Worm (Caenorhabditis elegans) whole organism, L3 larva: ENCODE data around the gene lpr-4.

Source experiments
- R02D3.7 ChIP-seq: fragments of 150-350 bp; optimal IDR thresholded peaks from 2 replicates; lab custom pipeline; 2014; ENCODE audit warnings: missing biosample characterization, missing genetic modification characterization
- aly-2 ChIP-seq: fragments of 150-350 bp; optimal IDR thresholded peaks from 2 replicates; lab custom pipeline; 2014; ENCODE audit warnings: missing biosample characterization, missing genetic modification characterization
- ama-1 ChIP-seq: fragments of 150-350 bp; optimal IDR thresholded peaks from 2 replicates; lab custom pipeline; 2018
- ceh-16 ChIP-seq: sonication (generic microtip); optimal IDR thresholded peaks from 2 replicates; lab custom pipeline; 2017; ENCODE audit warnings: missing biosample characterization, missing genetic modification characterization
- ceh-28 ChIP-seq: fragments of 150-350 bp; optimal IDR thresholded peaks from 2 replicates; lab custom pipeline; 2014; ENCODE audit warnings: missing biosample characterization, missing genetic modification reagents, missing genetic modification characterization
- ceh-82 ChIP-seq: fragments of 150-350 bp; optimal IDR thresholded peaks from 2 replicates; lab custom pipeline; 2014; ENCODE audit warnings: missing biosample characterization, missing genetic modification characterization
- ceh-9 ChIP-seq: sonication (generic microtip); optimal IDR thresholded peaks from 2 replicates; lab custom pipeline; 2018; ENCODE audit warnings: missing biosample characterization, missing genetic modification characterization
- daf-12 ChIP-seq: fragments of 150-350 bp; optimal IDR thresholded peaks from 2 replicates; lab custom pipeline; 2014; ENCODE audit warnings: missing biosample characterization, missing genetic modification reagents, missing genetic modification characterization
- egl-5 ChIP-seq: fragments of 150-350 bp; optimal IDR thresholded peaks from 2 replicates; lab custom pipeline; 2017; ENCODE audit warnings: missing biosample characterization, missing genetic modification reagents, missing genetic modification characterization, inconsistent platforms
- elt-1 ChIP-seq: fragments of 150-350 bp; optimal IDR thresholded peaks from 2 replicates; lab custom pipeline; 2014; ENCODE audit warnings: missing biosample characterization, missing genetic modification characterization
- elt-2 ChIP-seq: sonication (generic microtip); optimal IDR thresholded peaks from 2 replicates; lab custom pipeline; 2016; ENCODE audit warnings: missing genetic modification reagents, mild to moderate bottlenecking, missing genetic modification characterization, missing compliant biosample characterization
- fkh-10 ChIP-seq: sonication (generic microtip); optimal IDR thresholded peaks from 2 replicates; lab custom pipeline; 2017; ENCODE audit warnings: missing biosample characterization, missing genetic modification reagents, missing genetic modification characterization
- fkh-2 ChIP-seq: fragments of 150-350 bp; optimal IDR thresholded peaks from 2 replicates; lab custom pipeline; 2014; ENCODE audit warnings: missing biosample characterization, missing genetic modification reagents, missing genetic modification characterization
- fos-1 ChIP-seq: fragments of 150-350 bp; optimal IDR thresholded peaks from 2 replicates; lab custom pipeline; 2014; ENCODE audit warnings: missing biosample characterization, missing genetic modification characterization
- hmg-11 ChIP-seq: sonication (generic microtip); optimal IDR thresholded peaks from 2 replicates; lab custom pipeline; 2016; ENCODE audit warnings: missing genetic modification characterization, missing compliant biosample characterization
- jun-1 ChIP-seq: fragments of 150-350 bp; optimal IDR thresholded peaks from 2 replicates; lab custom pipeline; 2014; ENCODE audit warnings: missing biosample characterization, missing genetic modification reagents, missing genetic modification characterization
- lin-15B ChIP-seq: fragments of 150-350 bp; optimal IDR thresholded peaks from 2 replicates; lab custom pipeline; 2014; ENCODE audit warnings: missing biosample characterization, missing genetic modification characterization
- lin-39 ChIP-seq: fragments of 150-350 bp; optimal IDR thresholded peaks from 2 replicates; lab custom pipeline; 2018; ENCODE audit warnings: missing biosample characterization, missing genetic modification reagents, missing genetic modification characterization
- lsy-12 ChIP-seq: sonication (generic microtip); optimal IDR thresholded peaks from 2 replicates; lab custom pipeline; 2016; ENCODE audit warnings: mild to moderate bottlenecking, missing genetic modification characterization, missing compliant biosample characterization
- mdl-1 ChIP-seq: fragments of 150-350 bp; optimal IDR thresholded peaks from 2 replicates; lab custom pipeline; 2014; ENCODE audit warnings: missing biosample characterization, missing genetic modification characterization
- mml-1 ChIP-seq: fragments of 150-350 bp; sonication (generic microtip); optimal IDR thresholded peaks from 3 replicates; lab custom pipeline; 2014; ENCODE audit warnings: missing biosample characterization, missing genetic modification characterization
- nfya-1 ChIP-seq: sonication (generic microtip); optimal IDR thresholded peaks from 2 replicates; lab custom pipeline; 2017; ENCODE audit warnings: missing genetic modification characterization, mild to moderate bottlenecking, missing compliant biosample characterization, antibody characterized with exemption, moderate library complexity; ENCODE audit not compliant: insufficient read depth
- nhr-11 ChIP-seq: fragments of 150-350 bp; optimal IDR thresholded peaks from 2 replicates; lab custom pipeline; 2014; ENCODE audit warnings: missing biosample characterization, missing genetic modification characterization
- nhr-12 ChIP-seq: fragments of 150-350 bp; optimal IDR thresholded peaks from 2 replicates; lab custom pipeline; 2014; ENCODE audit warnings: missing biosample characterization, missing genetic modification characterization
- nhr-23 ChIP-seq: fragments of 150-350 bp; optimal IDR thresholded peaks from 2 replicates; lab custom pipeline; 2014; ENCODE audit warnings: missing biosample characterization, missing genetic modification reagents, missing genetic modification characterization
- nhr-237 ChIP-seq: fragments of 150-350 bp; optimal IDR thresholded peaks from 2 replicates; lab custom pipeline; 2014; ENCODE audit warnings: missing biosample characterization, missing genetic modification characterization
- nhr-25 ChIP-seq: sonication (generic microtip); optimal IDR thresholded peaks from 2 replicates; lab custom pipeline; 2017; ENCODE audit warnings: missing biosample characterization, missing genetic modification characterization
- nhr-28 ChIP-seq: fragments of 150-350 bp; optimal IDR thresholded peaks from 2 replicates; lab custom pipeline; 2014; ENCODE audit warnings: missing biosample characterization, missing genetic modification characterization
- nhr-67 ChIP-seq: fragments of 150-350 bp; optimal IDR thresholded peaks from 2 replicates; lab custom pipeline; 2014; ENCODE audit warnings: missing biosample characterization, missing genetic modification characterization
- nhr-76 ChIP-seq: fragments of 150-350 bp; sonication (generic microtip); optimal IDR thresholded peaks from 5 replicates; lab custom pipeline; 2014; ENCODE audit warnings: missing biosample characterization, missing genetic modification characterization
- pha-4 ChIP-seq: fragments of 150-350 bp; optimal IDR thresholded peaks from 2 replicates; lab custom pipeline; 2014; ENCODE audit warnings: missing biosample characterization, missing genetic modification reagents, missing genetic modification characterization
- pqm-1 ChIP-seq: fragments of 150-350 bp; optimal IDR thresholded peaks from 2 replicates; lab custom pipeline; 2017; ENCODE audit warnings: missing biosample characterization, missing genetic modification characterization, inconsistent platforms
- sea-2 ChIP-seq: fragments of 150-350 bp; sonication (generic microtip); optimal IDR thresholded peaks from 4 replicates; lab custom pipeline; 2014; ENCODE audit warnings: missing biosample characterization, missing genetic modification reagents, missing genetic modification characterization
- unc-39 ChIP-seq: sonication (generic microtip); optimal IDR thresholded peaks from 4 replicates; lab custom pipeline; 2017; ENCODE audit warnings: missing biosample characterization, missing genetic modification characterization
- ztf-11 ChIP-seq: fragments of 150-350 bp; optimal IDR thresholded peaks from 2 replicates; lab custom pipeline; 2014; ENCODE audit warnings: missing biosample characterization, missing genetic modification characterization
- ztf-4 ChIP-seq: fragments of 150-350 bp; optimal IDR thresholded peaks from 2 replicates; lab custom pipeline; 2014; ENCODE audit warnings: missing biosample characterization, missing genetic modification characterization

Gene lpr-4

DNA sequence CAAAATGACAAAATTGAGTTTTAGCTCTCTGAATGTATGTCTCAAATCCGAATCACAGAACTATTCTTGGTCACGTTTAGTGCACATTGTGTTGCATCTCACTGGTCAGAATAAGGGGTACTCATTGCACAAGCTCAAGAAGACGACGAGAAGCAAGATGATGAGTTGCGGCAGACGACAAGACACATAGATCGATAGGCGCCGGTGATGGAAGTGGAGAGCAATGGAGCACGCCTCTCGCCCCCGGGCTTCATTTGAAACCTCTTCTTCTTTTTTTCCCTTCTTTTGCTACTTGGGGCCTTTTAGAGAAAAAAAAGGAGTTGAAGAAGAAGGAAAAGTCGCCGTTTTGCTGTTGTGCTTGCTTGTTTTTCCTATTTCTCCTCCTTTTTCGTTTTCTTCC, 3.4 kb downstream of the lpr-4 start, which contains the start of gene apt-9 (continued):
- TF ChIP-seq pqm-1 (tag; lab: Kevin White, UChicago), result no peak
- TF ChIP-seq daf-12 (tag; lab: Kevin White, UChicago), result no peak
- peak; percentile 62 for TF ChIP-seq nfya-1 (tag; lab: Kevin White, UChicago)
- TF ChIP-seq nhr-25 (tag; lab: Kevin White, UChicago), result no peak
- no peak for TF ChIP-seq ztf-4 (tag; lab: Kevin White, UChicago)
- TF ChIP-seq nhr-23 (tag; lab: Kevin White, UChicago), result no peak
- TF ChIP-seq ceh-16, result no peak
- no peak for TF ChIP-seq elt-2 (tag; lab: Kevin White, UChicago)
- no peak for TF ChIP-seq nhr-28
- TF ChIP-seq hmg-11 (tag; lab: Kevin White, UChicago), result peak; percentile 1
- TF ChIP-seq lin-15B (tag; lab: Kevin White, UChicago), result no peak
- no peak for TF ChIP-seq fkh-2 (tag; lab: Kevin White, UChicago)
- no peak for TF ChIP-seq ceh-9 (tag; lab: Kevin White, UChicago)
- no peak for TF ChIP-seq mdl-1 (tag; lab: Kevin White, UChicago)
- no peak for TF ChIP-seq nhr-76 (tag; lab: Kevin White, UChicago)
- no peak for TF ChIP-seq nhr-67
- peak; percentile 2 for TF ChIP-seq egl-5 (tag; lab: Kevin White, UChicago)
- TF ChIP-seq jun-1 (tag; lab: Kevin White, UChicago), result no peak
- TF ChIP-seq unc-39 (tag; lab: Kevin White, UChicago), result no peak
- no peak for TF ChIP-seq R02D3.7

DNA sequence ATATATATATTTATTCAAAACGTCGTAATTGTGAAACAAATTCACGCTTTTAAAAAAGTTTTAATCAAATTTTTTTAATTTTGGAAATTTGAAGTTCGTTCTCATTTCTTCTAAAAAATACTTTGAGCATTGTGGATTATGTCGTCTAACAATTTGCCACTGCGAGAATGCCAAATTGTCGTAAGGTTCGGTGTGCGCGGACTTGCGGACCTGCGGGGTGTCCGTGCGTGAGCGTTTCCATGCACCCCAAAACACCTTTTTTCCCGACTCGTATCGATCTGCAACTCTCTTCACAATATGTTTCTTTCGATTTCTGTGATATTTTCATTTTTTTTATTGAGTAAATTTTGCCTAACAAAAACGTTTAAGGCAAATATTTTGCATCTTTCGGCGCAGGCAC, 7.8 kb downstream of the lpr-4 start:
- TF ChIP-seq nfya-1 (tag; lab: Kevin White, UChicago), result peak; percentile 10
- no peak for TF ChIP-seq nhr-67

DNA sequence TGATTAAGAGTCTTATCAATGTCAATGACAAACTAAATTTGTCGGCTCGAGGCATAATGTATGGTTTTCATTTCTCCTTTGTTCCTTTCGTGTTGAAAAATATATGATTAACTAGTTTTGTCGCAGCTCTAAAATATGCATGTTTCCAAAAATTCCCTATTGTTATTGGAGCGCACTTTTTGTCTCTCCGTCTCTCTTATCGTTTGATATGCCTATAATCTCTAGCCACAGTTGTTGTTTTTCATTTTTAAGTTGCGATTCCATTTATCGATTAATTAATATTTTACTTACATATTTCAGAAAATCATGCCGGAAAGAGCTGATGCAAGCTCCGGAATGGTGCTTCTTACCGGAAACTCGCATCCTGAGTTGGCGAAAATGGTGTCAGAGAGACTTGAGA, 8.4 kb downstream of the lpr-4 start, which contains the start of gene W04G3.5:
W04G3.5 (plus strand) TSS at position 301 of the 400 bp plus-strand sequence.
- TF ChIP-seq nhr-12 (no peak), nhr-237 (tag; lab: Kevin White, UChicago) (no peak), nhr-11 (no peak), fos-1 (tag; lab: Kevin White, UChicago) (no peak), mml-1 (tag; lab: Kevin White, UChicago) (no peak), ceh-28 (tag; lab: Kevin White, UChicago) (no peak), elt-1 (tag; lab: Kevin White, UChicago) (no peak), nhr-23 (tag; lab: Kevin White, UChicago) (no peak), ama-1 (lab: Kevin White, UChicago) (no peak), nhr-67 (no peak), fkh-10 (GFP tag; lab: Kevin White, UChicago) (no peak), lin-39 (tag; lab: Kevin White, UChicago) (no peak), ceh-9 (tag; lab: Kevin White, UChicago) (no peak), aly-2 (tag; lab: Kevin White, UChicago) (no peak), ceh-82 (tag; lab: Kevin White, UChicago) (no peak), unc-39 (tag; lab: Kevin White, UChicago) (no peak), fkh-2 (tag; lab: Kevin White, UChicago) (no peak)

DNA sequence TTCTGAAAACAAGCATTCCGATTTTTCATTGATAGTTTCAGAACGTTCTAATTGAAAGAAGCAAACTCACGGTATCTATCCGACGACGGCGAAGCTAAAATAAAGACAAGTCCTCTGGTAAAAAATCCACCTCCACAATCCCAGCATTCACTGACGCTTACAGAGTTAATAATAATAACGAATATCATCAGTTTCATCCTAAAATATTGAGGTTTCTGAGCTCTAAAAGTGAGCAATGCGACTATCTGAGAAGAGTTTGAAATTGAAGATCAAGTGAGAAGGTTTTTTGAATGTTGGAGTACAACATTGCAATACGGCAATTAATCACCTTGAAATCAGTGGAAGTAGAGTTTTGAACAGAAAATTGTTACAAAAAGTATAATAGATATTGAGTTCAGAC, 11.6 kb downstream of the lpr-4 start, which contains the start of gene W04G3.12:
W04G3.12 (minus strand) TSS at position 311 of the 400 bp plus-strand sequence.
- TF ChIP-seq pha-4 (no peak), nhr-11 (no peak), nhr-237 (tag; lab: Kevin White, UChicago) (no peak), fkh-2 (tag; lab: Kevin White, UChicago) (no peak), nhr-23 (tag; lab: Kevin White, UChicago) (no peak), nhr-28 (no peak), sea-2 (GFP tag; lab: Kevin White, UChicago) (no peak), mdl-1 (tag; lab: Kevin White, UChicago) (no peak), ztf-11 (tag; lab: Kevin White, UChicago) (no peak), mml-1 (tag; lab: Kevin White, UChicago) (no peak), elt-2 (tag; lab: Kevin White, UChicago) (no peak), lsy-12 (tag; lab: Kevin White, UChicago) (no peak), ceh-16 (no peak), unc-39 (tag; lab: Kevin White, UChicago) (no peak), nfya-1 (tag; lab: Kevin White, UChicago) (no peak), lin-39 (tag; lab: Kevin White, UChicago) (no peak)
